Worm (Caenorhabditis elegans) whole organism, L4 larva: ENCODE results near the gene srj-22.
A peak's percentile ranks its signal among the peaks of the same experiment; 100 is the strongest.

Experiments
- F10B5.3 ChIP-seq: sonication (generic microtip); optimal IDR thresholded peaks from 2 replicates; lab custom pipeline; 2016; ENCODE audit warnings: mild to moderate bottlenecking, missing genetic modification characterization, missing compliant biosample characterization
- F49E8.2 ChIP-seq: sonication (generic microtip); optimal IDR thresholded peaks from 2 replicates; lab custom pipeline; 2016; ENCODE audit warnings: missing compliant biosample characterization, mild to moderate bottlenecking, missing genetic modification characterization, borderline replicate concordance
- R02D3.7 ChIP-seq: fragments of 150-350 bp; sonication (generic microtip); optimal IDR thresholded peaks from 3 replicates; lab custom pipeline; 2014; ENCODE audit warnings: missing biosample characterization, missing genetic modification characterization
- T20F7.1 ChIP-seq: fragments of 200-800 bp; sonication (Bioruptor generic); optimal IDR thresholded peaks from 2 replicates; lab custom pipeline; 2018; ENCODE audit warnings: mild to moderate bottlenecking, missing genetic modification characterization, missing compliant biosample characterization
- T26A8.4 ChIP-seq: fragments of 200-800 bp; sonication (Bioruptor generic); IDR thresholded peaks from 2 replicates; pipeline ENCODE4 v1.3.6; 2022; ENCODE audit warnings: missing genetic modification characterization, missing compliant biosample characterization
- ZK337.2 ChIP-seq: fragments of 200-800 bp; sonication (Bioruptor generic); IDR thresholded peaks from 2 replicates; pipeline ENCODE4 v1.3.6; 2022; ENCODE audit warnings: missing genetic modification reagents, missing genetic modification characterization, missing compliant biosample characterization
- aly-2 ChIP-seq: sonication (generic microtip); optimal IDR thresholded peaks from 2 replicates; lab custom pipeline; 2018; ENCODE audit warnings: missing biosample characterization, missing genetic modification characterization
- ama-1 ChIP-seq: fragments of 150-350 bp; optimal IDR thresholded peaks from 2 replicates; lab custom pipeline; 2014; ENCODE audit warnings: inconsistent platforms, mixed read lengths
- ceh-20 ChIP-seq: fragments of 200-800 bp; sonication (Bioruptor generic); IDR thresholded peaks from 2 replicates; pipeline ENCODE4 v1.3.6; 2022; ENCODE audit warnings: missing genetic modification reagents, missing genetic modification characterization, missing compliant biosample characterization
- ceh-62 ChIP-seq: sonication (generic microtip); optimal IDR thresholded peaks from 2 replicates; lab custom pipeline; 2017; ENCODE audit warnings: missing biosample characterization, missing genetic modification characterization
- ceh-82 ChIP-seq: sonication (generic microtip); optimal IDR thresholded peaks from 2 replicates; lab custom pipeline; 2017; ENCODE audit warnings: missing biosample characterization, missing genetic modification characterization
- ces-1 ChIP-seq: fragments of 150-350 bp; sonication (generic microtip); optimal IDR thresholded peaks from 4 replicates; lab custom pipeline; 2014; ENCODE audit warnings: missing biosample characterization, missing genetic modification reagents, missing genetic modification characterization
- dmd-8 ChIP-seq: fragments of 200-800 bp; sonication (Bioruptor generic); IDR thresholded peaks from 2 replicates; pipeline ENCODE4 v1.3.6; 2022; ENCODE audit warnings: missing genetic modification characterization, missing compliant biosample characterization
- dpl-1 ChIP-seq: fragments of 150-350 bp; optimal IDR thresholded peaks from 2 replicates; lab custom pipeline; 2014; ENCODE audit warnings: missing biosample characterization, missing genetic modification reagents, missing genetic modification characterization
- duxl-1 ChIP-seq: sonication (generic microtip); optimal IDR thresholded peaks from 2 replicates; lab custom pipeline; 2016; ENCODE audit warnings: mild to moderate bottlenecking, missing genetic modification characterization, moderate library complexity, missing compliant biosample characterization; ENCODE audit not compliant: poor library complexity
- egl-43 ChIP-seq: fragments of 200-800 bp; sonication (Bioruptor generic); IDR thresholded peaks from 2 replicates; pipeline ENCODE4 v1.3.6; 2022; ENCODE audit warnings: missing genetic modification reagents, missing genetic modification characterization, missing compliant biosample characterization
- fkh-10 ChIP-seq: fragments of 150-350 bp; optimal IDR thresholded peaks from 2 replicates; lab custom pipeline; 2014; ENCODE audit warnings: missing biosample characterization, missing genetic modification reagents, missing genetic modification characterization
- gei-8 ChIP-seq: fragments of 200-800 bp; sonication (Bioruptor generic); optimal IDR thresholded peaks from 2 replicates; lab custom pipeline; 2018; ENCODE audit warnings: mild to moderate bottlenecking, missing genetic modification characterization, missing compliant biosample characterization
- hlh-30 ChIP-seq: sonication (generic microtip); optimal IDR thresholded peaks from 2 replicates; lab custom pipeline; 2017; ENCODE audit warnings: antibody characterized with exemption, mild to moderate bottlenecking, missing genetic modification characterization, missing compliant biosample characterization; ENCODE audit not compliant: insufficient read depth
- jun-1 ChIP-seq: fragments of 150-350 bp; optimal IDR thresholded peaks from 2 replicates; lab custom pipeline; 2014; ENCODE audit warnings: missing biosample characterization, missing genetic modification reagents, missing genetic modification characterization
- lin-29 ChIP-seq: fragments of 200-800 bp; sonication (Bioruptor generic); IDR thresholded peaks from 2 replicates; pipeline ENCODE4 v1.3.6; 2022; ENCODE audit warnings: missing genetic modification reagents, missing genetic modification characterization, missing compliant biosample characterization
- madf-9 ChIP-seq: fragments of 200-800 bp; sonication (Bioruptor generic); conservative IDR thresholded peaks from 2 replicates; pipeline ENCODE4 v1.3.6; 2022; ENCODE audit warnings: missing genetic modification reagents, missing genetic modification characterization, missing compliant biosample characterization
- mdl-1 ChIP-seq, 2 experiments: fragments of 150-350 bp in 1 of 2; sonication (generic microtip) in 1 of 2; optimal IDR thresholded peaks; 2 replicates each; lab custom pipeline; 2014 to 2017; ENCODE audit warnings: missing biosample characterization in 2 of 2, missing genetic modification characterization in 2 of 2
- mxl-3 ChIP-seq: fragments of 200-800 bp; sonication (Bioruptor generic); optimal IDR thresholded peaks from 2 replicates; lab custom pipeline; 2018; ENCODE audit warnings: mild to moderate bottlenecking, missing genetic modification characterization, missing compliant biosample characterization
- nhr-111 ChIP-seq: fragments of 200-800 bp; sonication (Bioruptor generic); optimal IDR thresholded peaks from 2 replicates; lab custom pipeline; 2018; ENCODE audit warnings: mild to moderate bottlenecking, missing genetic modification characterization, missing compliant biosample characterization
- nhr-28 ChIP-seq: fragments of 150-350 bp; optimal IDR thresholded peaks from 2 replicates; lab custom pipeline; 2014; ENCODE audit warnings: missing biosample characterization, missing genetic modification characterization
- nhr-42 ChIP-seq: fragments of 200-800 bp; sonication (Bioruptor generic); IDR thresholded peaks from 2 replicates; pipeline ENCODE4 v1.3.6; 2022; ENCODE audit warnings: missing genetic modification characterization, missing compliant biosample characterization
- nhr-76 ChIP-seq: fragments of 150-350 bp; optimal IDR thresholded peaks from 2 replicates; lab custom pipeline; 2014; ENCODE audit warnings: missing biosample characterization, missing genetic modification characterization
- pha-4 ChIP-seq, 2 experiments: fragments of 150-350 bp in 1 of 2; fragments of 200-800 bp in 1 of 2; sonication (Bioruptor generic) in 1 of 2; IDR thresholded peaks in 1 of 2; optimal IDR thresholded peaks in 1 of 2; 2 replicates each; pipeline versions ENCODE4 v1.3.6 to Lab custom; 2014 to 2022; ENCODE audit warnings: missing genetic modification characterization in 2 of 2, missing genetic modification reagents in 2 of 2, missing biosample characterization in 1 of 2, missing compliant biosample characterization in 1 of 2
- saeg-2 ChIP-seq: fragments of 200-800 bp; sonication (Bioruptor generic); IDR thresholded peaks from 2 replicates; pipeline ENCODE4 v1.3.6; 2022; ENCODE audit warnings: missing genetic modification reagents, missing genetic modification characterization, missing compliant biosample characterization
- set-16 ChIP-seq: fragments of 200-800 bp; sonication (Bioruptor generic); IDR thresholded peaks from 2 replicates; pipeline ENCODE4 v1.3.6; 2022; ENCODE audit warnings: missing genetic modification reagents, missing genetic modification characterization, missing compliant biosample characterization
- skn-1 ChIP-seq: fragments of 150-350 bp; optimal IDR thresholded peaks from 2 replicates; lab custom pipeline; 2014; ENCODE audit warnings: missing biosample characterization, missing genetic modification characterization
- snpc-4 ChIP-seq: fragments of 150-350 bp; optimal IDR thresholded peaks from 2 replicates; lab custom pipeline; 2014; ENCODE audit warnings: missing biosample characterization, missing genetic modification characterization
- spr-3 ChIP-seq: fragments of 200-800 bp; sonication (Bioruptor generic); optimal IDR thresholded peaks from 2 replicates; lab custom pipeline; 2018; ENCODE audit warnings: mild to moderate bottlenecking, missing genetic modification characterization, missing compliant biosample characterization
- zag-1 ChIP-seq: fragments of 150-350 bp; optimal IDR thresholded peaks from 2 replicates; lab custom pipeline; 2014; ENCODE audit warnings: missing biosample characterization, missing genetic modification characterization
- zip-2 ChIP-seq: fragments of 150-350 bp; optimal IDR thresholded peaks from 2 replicates; lab custom pipeline; 2014; ENCODE audit warnings: missing biosample characterization, missing genetic modification characterization
- ztf-7 ChIP-seq: fragments of 150-350 bp; optimal IDR thresholded peaks from 2 replicates; lab custom pipeline; 2014; ENCODE audit warnings: missing biosample characterization, missing genetic modification characterization

The srj-22 gene

ce11 chrV:10757128-10757527, 13.6 kb upstream of the srj-22 start (continued):
- no peak for TF ChIP-seq nhr-76 (tag; lab: Kevin White, UChicago)
- no peak for TF ChIP-seq ceh-20 (GFP tag; lab: Robert Waterston, UW)
- no peak for TF ChIP-seq R02D3.7
- TF ChIP-seq T26A8.4 (GFP tag; lab: Robert Waterston, UW) = no peak
- TF ChIP-seq dmd-8 (GFP tag; lab: Robert Waterston, UW) = no peak
- no peak for TF ChIP-seq F49E8.2 (tag; lab: Kevin White, UChicago)
- TF ChIP-seq duxl-1 (tag; lab: Kevin White, UChicago) = no peak
- TF ChIP-seq nhr-28 (tag; lab: Kevin White, UChicago) = peak; percentile 8
- TF ChIP-seq ceh-82 (tag; lab: Kevin White, UChicago) = no peak
- no peak for TF ChIP-seq saeg-2 (GFP tag; lab: Robert Waterston, UW)
- TF ChIP-seq egl-43 (GFP tag; lab: Robert Waterston, UW) = no peak
- TF ChIP-seq nhr-111 (GFP tag; lab: Kevin White, UChicago) = no peak
- TF ChIP-seq ces-1 (GFP tag; lab: Kevin White, UChicago) = no peak
- TF ChIP-seq mxl-3 (GFP tag; lab: Kevin White, UChicago) = peak; percentile 3
- TF ChIP-seq aly-2 (tag; lab: Kevin White, UChicago) = no peak
- peak; percentile 24 for TF ChIP-seq hlh-30 (tag; lab: Kevin White, UChicago)
- no peak for TF ChIP-seq madf-9 (GFP tag; lab: Robert Waterston, UW)
- TF ChIP-seq F10B5.3 (tag; lab: Kevin White, UChicago) = no peak
- no peak for TF ChIP-seq ztf-7
- peak in 1 of 2 experiments; percentile 48 for TF ChIP-seq mdl-1 (tag; optimal IDR thresholded peaks at IDR 0.05; lab: Kevin White, UChicago)
- TF ChIP-seq gei-8 (GFP tag; lab: Kevin White, UChicago) = no peak
- TF ChIP-seq skn-1 (tag; lab: Kevin White, UChicago) = no peak
- TF ChIP-seq ZK337.2 (GFP tag; lab: Robert Waterston, UW) = no peak
- TF ChIP-seq, all 104 proteins: peak for 8

- TF ChIP-seq jun-1 (tag; lab: Kevin White, UChicago) = no peak
- TF ChIP-seq spr-3 = no peak
- TF ChIP-seq fkh-10 (GFP tag; lab: Kevin White, UChicago) = no peak
- TF ChIP-seq lin-29 (GFP tag; lab: Robert Waterston, UW) = no peak
- no peak for TF ChIP-seq nhr-42 (GFP tag; lab: Robert Waterston, UW)
- no peak for TF ChIP-seq snpc-4
- no peak for TF ChIP-seq T20F7.1
- no peak for TF ChIP-seq ama-1 (lab: Kevin White, UChicago)
Observed at ce11 chrV:10756698-10757097, 13.1 kb upstream of the srj-22 start, which contains the start of gene irld-6. Gene irld-6, minus strand, starts transcription at chrV:10756798.

ce11 chrV:10754050-10754449, 10.5 kb upstream of the srj-22 start, which contains the start of gene F28H7.7:
Gene F28H7.7, minus strand, starts transcription at chrV:10754150.
- TF ChIP-seq ceh-62 (tag; lab: Kevin White, UChicago) (no peak), skn-1 (tag; lab: Kevin White, UChicago) (no peak), dpl-1 (no peak), pha-4 (GFP tag; IDR thresholded peaks at IDR 0.05; lab: Robert Waterston, UW) (no peak), pha-4 (tag; optimal IDR thresholded peaks at IDR 0.05; lab: Kevin White, UChicago) (no peak), set-16 (GFP tag; lab: Robert Waterston, UW) (no peak), F49E8.2 (tag; lab: Kevin White, UChicago) (no peak), zip-2 (tag; lab: Kevin White, UChicago) (no peak), zag-1 (tag; lab: Kevin White, UChicago) (no peak)
